Fruit fly (Drosophila melanogaster) whole organism, embryonic: ENCODE data around the gene GC.

Experiments used
- Ada2b ChIP-seq: fragments of 200-800 bp; sonication (Bioruptor generic); IDR thresholded peaks from 2 replicates; pipeline ENCODE4 v1.3.6; 2022; ENCODE audit warnings: missing biosample characterization, missing genetic modification characterization
- Atf-2 ChIP-seq: fragments of 200-800 bp; sonication (Bioruptor generic); optimal IDR thresholded peaks from 2 replicates; lab custom pipeline; 2016; ENCODE audit warnings: missing biosample characterization, missing genetic modification characterization
- CG10366 ChIP-seq: fragments of 200-800 bp; sonication (Bioruptor generic); IDR thresholded peaks from 2 replicates; pipeline ENCODE4 v1.3.6; 2022; ENCODE audit warnings: missing biosample characterization, missing genetic modification characterization
- CG12155 ChIP-seq: fragments of 200-800 bp; sonication (Bioruptor generic); optimal IDR thresholded peaks from 3 replicates; lab custom pipeline; 2016; ENCODE audit warnings: missing biosample characterization, missing genetic modification characterization
- CG13624 ChIP-seq: fragments of 200-800 bp; sonication (Bioruptor generic); optimal IDR thresholded peaks from 2 replicates; lab custom pipeline; 2016; ENCODE audit warnings: missing biosample characterization, missing genetic modification characterization
- CG15479 ChIP-seq: fragments of 200-800 bp; sonication (Bioruptor generic); optimal IDR thresholded peaks from 3 replicates; lab custom pipeline; 2019; ENCODE audit warnings: missing biosample characterization, mild to moderate bottlenecking, missing genetic modification characterization, moderate library complexity
- CG17361 ChIP-seq: fragments of 200-800 bp; sonication (Bioruptor generic); IDR thresholded peaks from 3 replicates; pipeline ENCODE4 v1.3.6; 2022; ENCODE audit warnings: missing biosample characterization, missing genetic modification characterization
- CG1832 ChIP-seq: fragments of 200-800 bp; sonication (Bioruptor generic); optimal IDR thresholded peaks from 2 replicates; lab custom pipeline; 2017; ENCODE audit warnings: missing biosample characterization, mild to moderate bottlenecking, missing genetic modification characterization, inconsistent platforms
- CG2129 ChIP-seq: fragments of 200-800 bp; sonication (Bioruptor generic); IDR thresholded peaks from 2 replicates; pipeline ENCODE4 v1.3.6; 2022; ENCODE audit warnings: missing biosample characterization, missing genetic modification characterization; ENCODE audit not compliant: partially characterized antibody
- CG3847 ChIP-seq: fragments of 200-800 bp; sonication (Bioruptor generic); IDR thresholded peaks from 2 replicates; pipeline ENCODE4 v1.3.6; 2022; ENCODE audit warnings: missing biosample characterization, missing genetic modification characterization
- CG5180 ChIP-seq: fragments of 200-800 bp; sonication (Bioruptor generic); optimal IDR thresholded peaks from 3 replicates; lab custom pipeline; 2017; ENCODE audit warnings: missing biosample characterization, missing genetic modification characterization, mild to moderate bottlenecking, moderate library complexity, missing genetic modification reagents
- CG6272 ChIP-seq: fragments of 200-800 bp; sonication (Bioruptor generic); IDR thresholded peaks from 2 replicates; pipeline ENCODE4 v1.3.6; 2022; ENCODE audit warnings: missing biosample characterization, missing genetic modification characterization
- CG7786 ChIP-seq: fragments of 200-800 bp; sonication (Bioruptor generic); optimal IDR thresholded peaks from 2 replicates; lab custom pipeline; 2016; ENCODE audit warnings: missing biosample characterization, missing genetic modification characterization
- CG8290 ChIP-seq, 3 experiments: fragments of 200-800 bp; sonication (Bioruptor generic); optimal IDR thresholded peaks; 2 replicates each; lab custom pipeline; 2016 to 2019; ENCODE audit warnings: missing biosample characterization in 3 of 3, missing genetic modification characterization in 3 of 3, mild to moderate bottlenecking in 2 of 3, moderate library complexity in 1 of 3
- CG9609 ChIP-seq: fragments of 200-800 bp; sonication (Bioruptor generic); optimal IDR thresholded peaks from 3 replicates; lab custom pipeline; 2016; ENCODE audit warnings: missing biosample characterization, missing genetic modification characterization
- Deaf1 ChIP-seq: fragments of 200-800 bp; optimal IDR thresholded peaks from 3 replicates; lab custom pipeline; 2019; ENCODE audit warnings: missing biosample characterization, mild to moderate bottlenecking, missing genetic modification characterization, moderate library complexity
- Elba2 ChIP-seq: fragments of 200-800 bp; sonication (Bioruptor generic); optimal IDR thresholded peaks from 3 replicates; lab custom pipeline; 2016; ENCODE audit warnings: missing biosample characterization, missing genetic modification characterization
- Fer2 ChIP-seq: fragments of 200-800 bp; sonication (Bioruptor generic); optimal IDR thresholded peaks from 2 replicates; lab custom pipeline; 2018; ENCODE audit warnings: missing biosample characterization, mild to moderate bottlenecking, missing genetic modification characterization, moderate library complexity
- GATAe ChIP-seq: fragments of 200-800 bp; sonication (Bioruptor generic); conservative IDR thresholded peaks from 2 replicates; pipeline ENCODE4 v1.3.6; 2022; ENCODE audit warnings: missing biosample characterization, missing genetic modification characterization
- Hey ChIP-seq: fragments of 200-800 bp; sonication (Bioruptor generic); optimal IDR thresholded peaks from 3 replicates; lab custom pipeline; 2018; ENCODE audit warnings: missing biosample characterization, mild to moderate bottlenecking, missing genetic modification characterization
- Lim3 ChIP-seq: fragments of 200-800 bp; sonication (Bioruptor generic); IDR thresholded peaks from 2 replicates; pipeline ENCODE4 v1.3.6; 2022; ENCODE audit warnings: missing biosample characterization, missing genetic modification characterization
- NC2β ChIP-seq: fragments of 200-800 bp; sonication (Bioruptor generic); optimal IDR thresholded peaks from 2 replicates; lab custom pipeline; 2016; ENCODE audit warnings: missing biosample characterization, missing genetic modification characterization
- Nf-YC ChIP-seq: fragments of 200-800 bp; optimal IDR thresholded peaks from 3 replicates; lab custom pipeline; 2019; ENCODE audit warnings: missing biosample characterization, mild to moderate bottlenecking, missing genetic modification characterization, moderate library complexity
- Stat92E ChIP-seq, 3 experiments: fragments of >200 bp in 2 of 3; fragments of 200-800 bp in 1 of 3; sonication (Bioruptor generic) in 1 of 3; optimal IDR thresholded peaks; 2 replicates each; lab custom pipeline; 2017 to 2019; ENCODE audit warnings: missing biosample characterization in 3 of 3, missing genetic modification characterization in 3 of 3, mild to moderate bottlenecking in 1 of 3, moderate library complexity in 1 of 3
- dan ChIP-seq: fragments of 200-800 bp; sonication (Bioruptor generic); IDR thresholded peaks from 2 replicates; pipeline ENCODE4 v1.3.6; 2022; ENCODE audit warnings: missing biosample characterization, missing genetic modification characterization
- disco-r ChIP-seq: fragments of 200-800 bp; sonication (Bioruptor generic); optimal IDR thresholded peaks from 2 replicates; lab custom pipeline; 2016; ENCODE audit warnings: missing biosample characterization, missing genetic modification characterization
- dmrt11E ChIP-seq: fragments of 200-800 bp; sonication (Bioruptor generic); optimal IDR thresholded peaks from 3 replicates; lab custom pipeline; 2018; ENCODE audit warnings: missing biosample characterization, mild to moderate bottlenecking, missing genetic modification characterization, moderate library complexity
- fd102C ChIP-seq: fragments of 200-800 bp; sonication (Bioruptor generic); optimal IDR thresholded peaks from 2 replicates; lab custom pipeline; 2018; ENCODE audit warnings: missing biosample characterization, mild to moderate bottlenecking, missing genetic modification characterization, moderate library complexity
- fru ChIP-seq: fragments of >200 bp; optimal IDR thresholded peaks from 2 replicates; lab custom pipeline; 2017
- ftz-f1 ChIP-seq: fragments of 200-800 bp; sonication (Bioruptor generic); optimal IDR thresholded peaks from 2 replicates; lab custom pipeline; 2016; ENCODE audit warnings: missing biosample characterization, missing genetic modification characterization
- fu2 ChIP-seq: fragments of 200-800 bp; sonication (Bioruptor generic); optimal IDR thresholded peaks from 2 replicates; lab custom pipeline; 2016; ENCODE audit warnings: missing biosample characterization, missing genetic modification characterization
- grn ChIP-seq: fragments of 200-800 bp; sonication (Bioruptor generic); optimal IDR thresholded peaks from 3 replicates; lab custom pipeline; 2017; ENCODE audit warnings: missing biosample characterization, missing genetic modification characterization
- gsb ChIP-seq: fragments of 200-800 bp; sonication (Bioruptor generic); IDR thresholded peaks from 2 replicates; pipeline ENCODE4 v1.3.6; 2022; ENCODE audit warnings: missing biosample characterization, missing genetic modification characterization
- gt ChIP-seq: fragments of 200-800 bp; sonication (Bioruptor generic); IDR thresholded peaks from 2 replicates; pipeline ENCODE4 v1.3.6; 2022; ENCODE audit warnings: missing biosample characterization, missing genetic modification characterization
- insv ChIP-seq, 2 experiments: fragments of 200-800 bp; sonication (Bioruptor generic); optimal IDR thresholded peaks; 3 replicates each; lab custom pipeline; 2016 to 2018; ENCODE audit warnings: missing biosample characterization in 2 of 2, missing genetic modification characterization in 2 of 2
- kay ChIP-seq: fragments of 200-800 bp; sonication (Bioruptor generic); optimal IDR thresholded peaks from 2 replicates; lab custom pipeline; 2016; ENCODE audit warnings: missing biosample characterization, missing genetic modification characterization
- klu ChIP-seq: fragments of 200-800 bp; sonication (Bioruptor generic); IDR thresholded peaks from 2 replicates; pipeline ENCODE4 v1.3.6; 2022; ENCODE audit warnings: missing biosample characterization, missing genetic modification characterization
- lilli ChIP-seq: fragments of 200-800 bp; sonication (Bioruptor generic); optimal IDR thresholded peaks from 3 replicates; lab custom pipeline; 2016; ENCODE audit warnings: missing biosample characterization, missing genetic modification characterization
- lov ChIP-seq, 2 experiments: fragments of 200-800 bp in 1 of 2; fragments of >200 bp in 1 of 2; sonication (Bioruptor generic) in 1 of 2; IDR thresholded peaks in 1 of 2; optimal IDR thresholded peaks in 1 of 2; 2 replicates in 1 of 2; 3 replicates in 1 of 2; pipeline versions ENCODE4 v1.3.6 to Lab custom; 2017 to 2022; ENCODE audit warnings: missing biosample characterization in 1 of 2, missing genetic modification characterization in 1 of 2
- mam ChIP-seq: fragments of 200-800 bp; sonication (Bioruptor generic); optimal IDR thresholded peaks from 3 replicates; lab custom pipeline; 2016; ENCODE audit warnings: missing biosample characterization, missing genetic modification characterization
- mirr ChIP-seq: fragments of 200-800 bp; sonication (Bioruptor generic); optimal IDR thresholded peaks from 3 replicates; lab custom pipeline; 2018; ENCODE audit warnings: missing biosample characterization, mild to moderate bottlenecking, missing genetic modification characterization
- nerfin-1 ChIP-seq: fragments of 200-800 bp; sonication (Bioruptor generic); optimal IDR thresholded peaks from 3 replicates; lab custom pipeline; 2019; ENCODE audit warnings: missing biosample characterization, mild to moderate bottlenecking, missing genetic modification characterization, moderate library complexity
- pum ChIP-seq: fragments of 200-800 bp; sonication (Bioruptor generic); optimal IDR thresholded peaks from 2 replicates; lab custom pipeline; 2016; ENCODE audit warnings: missing biosample characterization, missing genetic modification characterization
- sens-2 ChIP-seq: fragments of 200-800 bp; sonication (Bioruptor generic); IDR thresholded peaks from 2 replicates; pipeline ENCODE4 v1.3.6; 2022; ENCODE audit warnings: missing biosample characterization, missing genetic modification characterization
- seq ChIP-seq: fragments of 200-800 bp; sonication (Bioruptor generic); IDR thresholded peaks from 2 replicates; pipeline ENCODE4 v1.3.6; 2022; ENCODE audit warnings: missing biosample characterization, missing genetic modification characterization
- sima ChIP-seq: fragments of 200-800 bp; sonication (Bioruptor generic); optimal IDR thresholded peaks from 2 replicates; lab custom pipeline; 2016; ENCODE audit warnings: missing biosample characterization, missing genetic modification characterization
- sna ChIP-seq: fragments of 200-800 bp; sonication (Bioruptor generic); IDR thresholded peaks from 2 replicates; pipeline ENCODE4 v1.3.6; 2022; ENCODE audit warnings: missing biosample characterization, missing genetic modification characterization; ENCODE audit not compliant: partially characterized antibody
- ttk ChIP-seq: fragments of 200-800 bp; sonication (Bioruptor generic); IDR thresholded peaks from 2 replicates; pipeline ENCODE4 v2.1.2; 2022; ENCODE audit warnings: missing biosample characterization, missing genetic modification characterization

The GC gene

dm6 chr3L:1579169-1579853 lies 49.8 kb downstream of the GC start (continued):
- no peak for TF ChIP-seq dan
- peak; percentile 14 for TF ChIP-seq CG12155 (GFP tag; lab: Kevin White, UChicago)
- 0 out of 2 replicates have a peak, but pooled peaks have one; percentile 11 for TF ChIP-seq CG6272 (GFP tag; lab: Robert Waterston, UW)
- TF ChIP-seq mam (GFP tag; lab: Kevin White, UChicago), result peak; percentile 35
- TF ChIP-seq NC2β (GFP tag; lab: Kevin White, UChicago), result peak; percentile 50
- TF ChIP-seq ftz-f1, result no peak
- TF ChIP-seq CG1832, result no peak
- no peak for TF ChIP-seq fru (lab: Kevin White, UChicago)
- TF ChIP-seq lilli (GFP tag; lab: Kevin White, UChicago), result peak; percentile 23
- TF ChIP-seq Fer2, result no peak
- TF ChIP-seq insv (GFP tag; optimal IDR thresholded peaks at IDR 0.05; lab: Kevin White, UChicago), result peak in 1 of 2 experiments; percentile 47
- TF ChIP-seq fu2 (GFP tag; lab: Kevin White, UChicago), result no peak
- peak; percentile 52 for TF ChIP-seq Atf-2 (GFP tag; lab: Kevin White, UChicago)
- no peak for TF ChIP-seq gsb
- TF ChIP-seq mirr (GFP tag; lab: Kevin White, UChicago), result peak; percentile 63
- TF ChIP-seq CG8290 (GFP tag; optimal IDR thresholded peaks at IDR 0.05; lab: Kevin White, UChicago), result peak; percentile 88
- peak; percentile 60 to 91 for TF ChIP-seq CG8290 (tag; optimal IDR thresholded peaks at IDR 0.05; lab: Kevin White, UChicago)
- peak; percentile 16 for TF ChIP-seq CG9609 (GFP tag; lab: Kevin White, UChicago)
- TF ChIP-seq CG10366 (GFP tag; lab: Robert Waterston, UW), result peak; percentile 19
- peak; percentile 65; the same call in 2 of the 3 replicates for TF ChIP-seq CG17361 (GFP tag; lab: Robert Waterston, UW)
- no peak for TF ChIP-seq CG3847 (GFP tag; lab: Robert Waterston, UW)
- 0 out of 2 replicates have a peak, but pooled peaks have one; percentile 40 for TF ChIP-seq sens-2 (GFP tag; lab: Robert Waterston, UW)
- TF ChIP-seq CG15479 (GFP tag; lab: Kevin White, UChicago), result peak; percentile 80
- TF ChIP-seq Ada2b (GFP tag; lab: Robert Waterston, UW), result 0 out of 2 replicates have a peak, but pooled peaks have one; percentile 4
- TF ChIP-seq Elba2 (GFP tag; lab: Kevin White, UChicago), result no peak
- peak; percentile 41 for TF ChIP-seq kay
- peak; percentile 34 for TF ChIP-seq grn (GFP tag; lab: Kevin White, UChicago)
- peak; percentile 82 for TF ChIP-seq dmrt11E
- peak; percentile 74 for TF ChIP-seq CG5180 (GFP tag; lab: Kevin White, UChicago)
- TF ChIP-seq seq (GFP tag; lab: Robert Waterston, UW), result peak; percentile 7; the same call in 1 of the 2 replicates
- TF ChIP-seq sna (GFP tag; lab: Robert Waterston, UW), result no peak
- TF ChIP-seq Nf-YC (tag; lab: Kevin White, UChicago), result no peak
- no peak for TF ChIP-seq CG13624 (GFP tag; lab: Kevin White, UChicago)
- no peak for TF ChIP-seq Stat92E (GFP tag; optimal IDR thresholded peaks at IDR 0.05; lab: Kevin White, UChicago)
- TF ChIP-seq Deaf1 (tag; lab: Kevin White, UChicago), result no peak
- no peak for TF ChIP-seq gt (GFP tag; lab: Robert Waterston, UW)
- peak; percentile 92 for TF ChIP-seq fd102C
- TF ChIP-seq GATAe, result peak; percentile 14; the same call in 1 of the 2 replicates
- TF ChIP-seq CG7786, result peak; percentile 46
- peak; percentile 30 for TF ChIP-seq disco-r
- peak; percentile 54 for TF ChIP-seq sima (GFP tag; lab: Kevin White, UChicago)
- TF ChIP-seq CG2129 (GFP tag; lab: Robert Waterston, UW), result no peak
- TF ChIP-seq Hey (tag; lab: Kevin White, UChicago), result peak; percentile 29
- peak; percentile 62 for TF ChIP-seq pum (GFP tag; lab: Kevin White, UChicago)
- TF ChIP-seq Lim3 (GFP tag; lab: Robert Waterston, UW), result no peak
- TF ChIP-seq ttk (GFP tag; lab: Robert Waterston, UW), result 0 out of 2 replicates have a peak, but pooled peaks have one; percentile 17
- TF ChIP-seq lov (optimal IDR thresholded peaks at IDR 0.05; lab: Kevin White, UChicago), result no peak
- TF ChIP-seq lov (GFP tag; IDR thresholded peaks at IDR 0.05; lab: Robert Waterston, UW), result peak; percentile 86; the same call in 2 of the 3 replicates
- TF ChIP-seq klu (GFP tag; lab: Robert Waterston, UW), result peak; percentile 13; the same call in 1 of the 2 replicates
- peak; percentile 76 for TF ChIP-seq nerfin-1
